Worm (Caenorhabditis elegans): ENCODE measurements around the gene C16C8.25.

- TF ChIP-seq W03F9.2 (tag; optimal IDR thresholded peaks at IDR 0.05) = no peak
- TF ChIP-seq him-1 (tag; optimal IDR thresholded peaks at IDR 0.05) = no peak
These were observed 9.8 kb upstream of the C16C8.25 start for ce11 chrII:3439244-3439698.
